Worm (Caenorhabditis elegans) whole organism, L4/young adult: Measurements from ENCODE around the gene T25B2.4.

Source experiments
- W03F9.2 ChIP-seq: fragments of 150-350 bp; optimal IDR thresholded peaks from 2 replicates; lab custom pipeline; 2014; ENCODE audit warnings: missing biosample characterization, missing genetic modification characterization
- dao-5 ChIP-seq: sonication (generic microtip); optimal IDR thresholded peaks from 2 replicates; lab custom pipeline; 2016; ENCODE audit warnings: missing genotype, missing genetic modification characterization, moderate library complexity, missing compliant biosample characterization
- him-1 ChIP-seq: sonication (generic microtip); optimal IDR thresholded peaks from 2 replicates; lab custom pipeline; 2016; ENCODE audit warnings: missing genotype, missing genetic modification reagents, missing genetic modification characterization, missing compliant biosample characterization

T25B2.4 gene

DNA sequence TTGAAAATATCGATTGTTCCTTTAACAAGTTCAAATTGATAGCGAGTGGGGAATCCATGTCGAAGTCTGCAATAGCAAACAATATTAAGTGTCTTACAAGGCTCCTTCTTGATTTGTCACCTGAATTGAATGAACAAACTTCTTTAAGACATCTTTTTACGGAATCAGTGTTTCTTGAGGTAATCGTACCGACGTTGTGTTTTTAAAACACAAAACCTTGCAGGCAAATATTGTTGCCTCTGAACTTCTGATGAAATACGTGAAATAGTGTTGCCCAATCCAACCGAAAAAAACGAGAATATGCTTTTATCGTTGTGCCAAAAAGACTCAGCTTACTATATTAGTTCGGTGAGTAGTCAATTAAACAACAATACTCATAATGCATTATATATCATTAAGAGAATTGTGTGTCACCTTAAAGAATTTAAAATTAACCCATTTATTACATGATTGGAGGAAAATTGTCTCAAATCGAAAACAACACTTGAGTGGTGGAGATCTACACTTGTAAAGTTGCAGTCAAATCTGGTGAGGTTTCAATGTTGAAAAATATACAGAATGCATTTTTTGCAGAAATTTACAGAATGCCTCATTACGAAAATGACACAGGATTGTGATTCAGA lies at the start of gene T25B2.4, which contains the start of gene T13C5.3:
Gene T25B2.4, plus strand, starts transcription at position 301 of the 623 bp plus-strand sequence.
Gene T13C5.3, plus strand, starts transcription at position 573 of the 623 bp plus-strand sequence.
- TF ChIP-seq dao-5 = no peak
- TF ChIP-seq W03F9.2 (tag; lab: Kevin White, UChicago) = no peak
- TF ChIP-seq him-1 (tag; lab: Kevin White, UChicago) = no peak

- no peak for TF ChIP-seq W03F9.2 (tag; lab: Kevin White, UChicago)
- TF ChIP-seq dao-5 = no peak
- TF ChIP-seq him-1 (tag; lab: Kevin White, UChicago) = no peak
Observed at ce11 chrX:6128773-6129172, 49.3 kb upstream of the T25B2.4 start.

DNA sequence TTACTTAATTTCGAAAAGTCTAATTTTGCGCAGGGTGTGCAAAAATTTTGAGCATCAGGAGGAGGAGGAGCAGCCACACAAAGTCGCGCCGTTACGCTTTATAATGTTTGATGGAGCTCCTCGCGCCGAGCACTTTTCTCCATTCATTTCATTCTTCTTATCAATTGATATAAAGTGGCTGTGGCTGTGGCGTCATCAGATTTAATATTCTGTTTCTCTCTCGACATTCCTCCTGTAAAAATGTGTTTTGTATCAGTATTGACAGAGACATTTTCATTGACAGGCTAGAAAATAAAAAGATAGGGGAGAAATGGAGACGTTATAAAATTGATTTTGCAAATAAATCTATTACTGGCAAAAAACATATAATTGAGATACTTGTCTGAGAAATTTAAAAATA lies 48.8 kb upstream of the T25B2.4 start:
- TF ChIP-seq dao-5 (no peak), W03F9.2 (tag; lab: Kevin White, UChicago) (no peak), him-1 (tag; lab: Kevin White, UChicago) (no peak)

DNA sequence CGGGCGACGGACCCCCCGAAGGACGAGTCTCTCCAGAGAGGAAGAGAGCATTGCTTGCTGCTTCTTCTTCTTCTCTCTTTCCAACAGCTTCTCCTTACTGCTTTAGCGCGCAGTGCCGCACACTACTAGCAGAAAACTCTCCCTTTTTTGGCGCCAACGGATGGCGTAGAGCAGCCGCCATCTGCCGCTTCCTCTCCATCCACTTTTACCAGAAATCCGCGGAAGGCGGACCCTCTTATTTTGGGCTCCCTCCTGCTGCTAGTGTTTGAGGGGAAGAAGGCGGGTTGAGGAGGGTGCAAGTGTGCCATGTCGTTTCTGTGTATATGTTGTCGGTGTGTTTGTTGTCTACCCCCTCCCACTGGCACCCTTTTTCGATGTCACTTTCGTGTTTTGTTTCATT lies 43.6 kb upstream of the T25B2.4 start:
- no peak for TF ChIP-seq dao-5
- no peak for TF ChIP-seq him-1 (tag; lab: Kevin White, UChicago)
- no peak for TF ChIP-seq W03F9.2 (tag; lab: Kevin White, UChicago)

DNA sequence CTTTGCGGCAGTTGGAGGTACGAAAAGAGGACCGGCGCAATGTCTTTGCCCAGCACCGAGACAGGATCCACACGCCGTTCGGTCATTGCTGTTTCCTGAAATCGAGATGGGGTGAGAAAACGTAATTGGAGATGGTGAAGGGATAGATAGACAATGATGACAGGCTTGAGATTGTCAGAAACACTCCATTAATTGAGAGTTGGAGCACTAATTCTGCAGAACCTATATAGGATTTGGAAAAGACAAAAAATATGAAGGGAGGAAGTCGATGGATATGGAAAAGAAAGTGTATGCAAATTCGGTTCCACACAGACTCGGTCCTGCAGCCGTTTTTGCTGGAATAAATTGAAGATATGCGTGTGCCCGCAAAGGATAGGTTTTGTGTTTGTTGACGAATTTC lies 39.8 kb upstream of the T25B2.4 start, which contains the start of gene Y72A10A.1:
Gene Y72A10A.1, minus strand, starts transcription at position 101 of the 400 bp plus-strand sequence.
- no peak for TF ChIP-seq W03F9.2 (tag; lab: Kevin White, UChicago)
- no peak for TF ChIP-seq dao-5
- TF ChIP-seq him-1 (tag; lab: Kevin White, UChicago) = no peak

DNA sequence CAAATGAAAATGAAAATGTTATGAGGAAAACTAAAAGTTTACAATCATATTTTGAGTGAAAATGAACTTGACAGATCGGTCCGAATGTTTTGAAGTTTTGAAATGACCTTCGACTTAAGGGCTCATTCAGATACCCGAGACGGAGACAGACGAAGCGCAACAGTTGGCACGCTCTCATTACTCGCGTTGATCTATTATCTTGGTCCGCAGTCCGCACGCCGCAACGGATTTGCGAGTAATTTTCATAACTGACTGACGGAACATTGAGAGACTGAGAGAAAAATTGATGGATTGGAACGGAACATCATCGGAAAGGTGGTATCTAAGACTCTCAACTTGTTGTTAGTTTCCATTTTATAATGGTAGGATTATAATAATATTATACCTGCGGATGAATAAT lies 32.1 kb upstream of the T25B2.4 start:
- no peak for TF ChIP-seq dao-5
- no peak for TF ChIP-seq him-1 (tag; lab: Kevin White, UChicago)

- TF ChIP-seq W03F9.2 (tag; lab: Kevin White, UChicago) (no peak), him-1 (tag; lab: Kevin White, UChicago) (no peak), dao-5 (no peak)
Observed at ce11 chrX:6150449-6150848, 27.6 kb upstream of the T25B2.4 start, which contains the start of gene tag-275. Gene tag-275, minus strand, starts transcription at chrX:6150549.

ce11 chrX:6150949-6151519 lies 27.0 kb upstream of the T25B2.4 start:
- TF ChIP-seq dao-5 (no peak), him-1 (tag; lab: Kevin White, UChicago) (no peak), W03F9.2 (tag; lab: Kevin White, UChicago) (no peak)

ce11 chrX:6155436-6155835 lies 22.6 kb upstream of the T25B2.4 start:
- TF ChIP-seq dao-5 (no peak), him-1 (tag; lab: Kevin White, UChicago) (no peak), W03F9.2 (tag; lab: Kevin White, UChicago) (no peak)

DNA sequence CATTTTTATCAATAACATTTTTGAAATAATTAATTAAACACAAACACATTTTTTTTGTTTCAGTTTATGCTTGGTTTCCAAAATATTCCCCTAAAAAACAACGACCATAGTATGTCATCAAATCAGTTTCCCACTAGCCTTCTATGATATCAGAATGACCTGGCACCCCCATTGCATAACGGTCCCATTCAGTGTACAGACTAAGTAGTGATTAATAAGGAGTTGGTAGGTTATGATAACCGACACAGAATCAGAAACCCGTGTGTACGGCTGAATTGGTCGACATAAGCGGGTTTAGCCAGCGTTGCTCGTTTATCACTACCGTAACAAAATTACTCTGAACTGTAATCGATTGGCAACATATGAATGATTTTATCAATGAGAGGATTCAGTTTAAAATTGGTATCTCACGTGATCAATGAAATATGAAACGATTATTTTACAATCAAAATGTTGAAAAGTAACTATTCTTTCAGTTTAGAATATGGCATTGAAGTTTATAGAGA lies 20.6 kb upstream of the T25B2.4 start:
- TF ChIP-seq him-1 (tag; lab: Kevin White, UChicago) = no peak
- TF ChIP-seq W03F9.2 (tag; lab: Kevin White, UChicago) = no peak
- TF ChIP-seq dao-5 = no peak

- TF ChIP-seq W03F9.2 (tag; lab: Kevin White, UChicago) (no peak), dao-5 (no peak), him-1 (tag; lab: Kevin White, UChicago) (no peak)
Observed at ce11 chrX:6159562-6159961, 18.5 kb upstream of the T25B2.4 start.

DNA sequence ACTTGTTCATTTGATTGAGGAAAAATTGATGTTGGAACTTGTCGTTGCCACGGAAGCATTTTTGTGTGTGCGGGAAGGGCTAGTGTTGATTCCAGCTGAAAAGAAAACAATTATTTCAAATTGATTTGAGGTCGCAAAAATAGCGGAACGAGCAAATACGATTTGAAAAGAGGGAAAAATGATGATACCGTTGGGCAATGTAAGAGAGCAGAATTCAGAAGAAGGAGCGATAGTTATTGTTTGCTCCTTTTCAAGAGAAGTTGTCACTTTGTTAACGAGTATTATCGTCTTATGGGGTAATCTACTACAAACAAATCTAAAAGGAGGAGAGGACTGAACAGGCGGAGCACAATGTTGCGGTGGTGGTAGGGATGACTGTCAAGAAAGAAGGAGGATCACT lies 17.6 kb upstream of the T25B2.4 start, which contains the start of gene odd-2:
Gene odd-2, minus strand, starts transcription at position 101 of the 400 bp plus-strand sequence.
- TF ChIP-seq W03F9.2 (tag; lab: Kevin White, UChicago) (no peak), dao-5 (no peak), him-1 (tag; lab: Kevin White, UChicago) (no peak)

ce11 chrX:6162037-6162436 lies 16.0 kb upstream of the T25B2.4 start:
- no peak for TF ChIP-seq dao-5

DNA sequence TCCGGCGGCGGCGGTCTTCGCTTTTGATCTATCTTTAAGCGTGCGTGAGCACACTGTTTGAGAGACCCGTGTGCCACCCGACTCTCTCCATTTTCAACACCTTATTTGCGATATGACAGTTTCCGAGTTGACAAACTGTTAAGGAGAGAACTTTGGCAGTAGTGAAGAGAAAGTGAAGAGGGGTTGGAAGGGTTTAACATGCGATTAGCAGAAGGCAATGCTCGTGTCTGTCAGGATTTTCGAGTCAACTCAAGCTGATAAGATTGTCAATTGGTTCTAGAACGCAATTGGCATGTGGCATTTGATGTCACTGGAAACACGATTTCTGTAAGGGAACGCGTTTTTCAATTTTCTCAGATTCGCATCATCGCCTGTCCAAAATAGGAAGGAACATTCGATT lies 10.7 kb upstream of the T25B2.4 start:
- TF ChIP-seq dao-5 (no peak), him-1 (tag; lab: Kevin White, UChicago) (no peak), W03F9.2 (tag; lab: Kevin White, UChicago) (no peak)

ce11 chrX:6169252-6169651 lies 8.8 kb upstream of the T25B2.4 start, which contains the start of gene T25B2.2:
Gene T25B2.2, plus strand, starts transcription at chrX:6169643.
- TF ChIP-seq him-1 (tag; lab: Kevin White, UChicago) = no peak
- TF ChIP-seq dao-5 = no peak
- TF ChIP-seq W03F9.2 (tag; lab: Kevin White, UChicago) = no peak
